Fruit fly (Drosophila melanogaster) Kc167 (cell line): ENCODE data around the gene CG9098.

Experiments used
- Myc ChIP-seq: fragments of >200 bp; optimal IDR thresholded peaks from 2 replicates; lab custom pipeline; 2017; ENCODE audit warnings: missing external identifiers
- Sin3A ChIP-seq: fragments of >200 bp; optimal IDR thresholded peaks from 2 replicates; lab custom pipeline; 2018; ENCODE audit warnings: missing external identifiers
- h ChIP-seq: fragments of >200 bp; optimal IDR thresholded peaks from 3 replicates; lab custom pipeline; 2018; ENCODE audit warnings: missing external identifiers
- insv ChIP-seq: fragments of >200 bp; optimal IDR thresholded peaks from 3 replicates; lab custom pipeline; 2018; ENCODE audit warnings: missing external identifiers
- psq ChIP-seq: fragments of >200 bp; optimal IDR thresholded peaks from 2 replicates; lab custom pipeline; 2017; ENCODE audit warnings: missing external identifiers
- ttk ChIP-seq: sonication (Bioruptor generic); optimal IDR thresholded peaks from 2 replicates; lab custom pipeline; 2017; ENCODE audit warnings: missing external identifiers

CG9098 gene

dm6 chr2L:5981433-5982333 lies 30.5 kb downstream of the CG9098 start, which contains the start of gene eIF4A:
TSS of gene eIF4A (plus strand) at chr2L:5981764.
- TF ChIP-seq Sin3A (lab: Kevin White, UChicago) (no peak), ttk (lab: Kevin White, UChicago) (no peak), psq (no peak), Myc (lab: Kevin White, UChicago) (no peak), insv (no peak), h (lab: Kevin White, UChicago) (no peak)

dm6 chr2L:5980862-5981432 lies 31.2 kb downstream of the CG9098 start, which contains the start of gene chic:
TSS of gene chic (minus strand) at chr2L:5981018.
- no peak for TF ChIP-seq insv
- no peak for TF ChIP-seq h (lab: Kevin White, UChicago)
- no peak for TF ChIP-seq Sin3A (lab: Kevin White, UChicago)
- TF ChIP-seq ttk (lab: Kevin White, UChicago), result no peak
- no peak for TF ChIP-seq Myc (lab: Kevin White, UChicago)
- no peak for TF ChIP-seq psq

- no peak for TF ChIP-seq insv
- no peak for TF ChIP-seq ttk (lab: Kevin White, UChicago)
- TF ChIP-seq Sin3A (lab: Kevin White, UChicago), result no peak
- no peak for TF ChIP-seq h (lab: Kevin White, UChicago)
- no peak for TF ChIP-seq psq
- TF ChIP-seq Myc (lab: Kevin White, UChicago), result no peak
Measured at dm6 chr2L:5979957-5980861, 31.9 kb downstream of the CG9098 start.

- TF ChIP-seq Myc (lab: Kevin White, UChicago) (no peak), ttk (lab: Kevin White, UChicago) (no peak), Sin3A (lab: Kevin White, UChicago) (no peak), insv (no peak), psq (no peak), h (lab: Kevin White, UChicago) (no peak)
Measured at dm6 chr2L:5979055-5979399, 33.1 kb downstream of the CG9098 start.

- TF ChIP-seq h (lab: Kevin White, UChicago), result no peak
- TF ChIP-seq ttk (lab: Kevin White, UChicago), result no peak
- no peak for TF ChIP-seq insv
Measured at dm6 chr2L:5978333-5979054, 33.6 kb downstream of the CG9098 start.

dm6 chr2L:5977729-5978078 lies 34.4 kb downstream of the CG9098 start:
- no peak for TF ChIP-seq Sin3A (lab: Kevin White, UChicago)
- no peak for TF ChIP-seq h (lab: Kevin White, UChicago)
- TF ChIP-seq psq, result no peak
- no peak for TF ChIP-seq Myc (lab: Kevin White, UChicago)
- no peak for TF ChIP-seq ttk (lab: Kevin White, UChicago)
- TF ChIP-seq insv, result no peak

- TF ChIP-seq ttk (lab: Kevin White, UChicago), result no peak
- no peak for TF ChIP-seq insv
- no peak for TF ChIP-seq psq
- no peak for TF ChIP-seq h (lab: Kevin White, UChicago)
- no peak for TF ChIP-seq Sin3A (lab: Kevin White, UChicago)
- TF ChIP-seq Myc (lab: Kevin White, UChicago), result no peak
Measured at dm6 chr2L:5977070-5977728, 34.9 kb downstream of the CG9098 start.

dm6 chr2L:5975601-5976000 lies 36.5 kb downstream of the CG9098 start:
- TF ChIP-seq Sin3A (lab: Kevin White, UChicago) (no peak), Myc (lab: Kevin White, UChicago) (no peak), ttk (lab: Kevin White, UChicago) (no peak), h (lab: Kevin White, UChicago) (no peak), psq (no peak), insv (no peak)

- TF ChIP-seq insv, result no peak
- TF ChIP-seq psq, result no peak
- no peak for TF ChIP-seq ttk (lab: Kevin White, UChicago)
- no peak for TF ChIP-seq h (lab: Kevin White, UChicago)
- TF ChIP-seq Myc (lab: Kevin White, UChicago), result no peak
- no peak for TF ChIP-seq Sin3A (lab: Kevin White, UChicago)
Measured at dm6 chr2L:5975025-5975539, 37.1 kb downstream of the CG9098 start.

dm6 chr2L:5974122-5974521 lies 38.0 kb downstream of the CG9098 start:
- no peak for TF ChIP-seq psq
- TF ChIP-seq Sin3A (lab: Kevin White, UChicago), result no peak
- TF ChIP-seq ttk (lab: Kevin White, UChicago), result no peak
- no peak for TF ChIP-seq h (lab: Kevin White, UChicago)
- no peak for TF ChIP-seq Myc (lab: Kevin White, UChicago)
- no peak for TF ChIP-seq insv
